Worm (Caenorhabditis elegans) whole organism, L2 larva: ENCODE data around the gene srw-135.

Experiments used
- F13H6.1 ChIP-seq: sonication (generic microtip); optimal IDR thresholded peaks from 2 replicates; lab custom pipeline; 2016; ENCODE audit warnings: missing genetic modification characterization, missing compliant biosample characterization
- blmp-1 ChIP-seq: sonication (generic microtip); optimal IDR thresholded peaks from 2 replicates; lab custom pipeline; 2017; ENCODE audit warnings: missing genetic modification characterization, mild to moderate bottlenecking, missing compliant biosample characterization, antibody characterized with exemption, moderate library complexity; ENCODE audit not compliant: insufficient read depth
- ceh-16 ChIP-seq: fragments of 150-350 bp; optimal IDR thresholded peaks from 2 replicates; lab custom pipeline; 2014; ENCODE audit warnings: missing biosample characterization, missing genetic modification characterization
- ceh-82 ChIP-seq: fragments of 150-350 bp; optimal IDR thresholded peaks from 2 replicates; lab custom pipeline; 2014; ENCODE audit warnings: missing biosample characterization, missing genetic modification characterization
- elt-3 ChIP-seq: sonication (generic microtip); optimal IDR thresholded peaks from 2 replicates; lab custom pipeline; 2017; ENCODE audit warnings: missing biosample characterization, missing genetic modification characterization
- fos-1 ChIP-seq: fragments of 150-350 bp; optimal IDR thresholded peaks from 2 replicates; lab custom pipeline; 2014; ENCODE audit warnings: missing biosample characterization, missing genetic modification characterization
- lin-39 ChIP-seq: fragments of 150-350 bp; optimal IDR thresholded peaks from 2 replicates; lab custom pipeline; 2014; ENCODE audit warnings: missing biosample characterization, missing genetic modification reagents, missing genetic modification characterization
- nhr-237 ChIP-seq: fragments of 150-350 bp; optimal IDR thresholded peaks from 2 replicates; lab custom pipeline; 2014; ENCODE audit warnings: missing biosample characterization, missing genetic modification characterization
- nhr-77 ChIP-seq: fragments of 150-350 bp; optimal IDR thresholded peaks from 2 replicates; lab custom pipeline; 2014; ENCODE audit warnings: missing biosample characterization, missing genetic modification characterization
- peb-1 ChIP-seq: fragments of 150-350 bp; optimal IDR thresholded peaks from 2 replicates; lab custom pipeline; 2014; ENCODE audit warnings: missing biosample characterization, missing genetic modification characterization
- ztf-11 ChIP-seq: sonication (generic microtip); optimal IDR thresholded peaks from 2 replicates; lab custom pipeline; 2017; ENCODE audit warnings: missing biosample characterization, missing genetic modification characterization
- ztf-4 ChIP-seq: fragments of 150-350 bp; optimal IDR thresholded peaks from 2 replicates; lab custom pipeline; 2014; ENCODE audit warnings: missing biosample characterization, missing genetic modification characterization

ce11 chrV:3046364-3046763 lies 35.1 kb upstream of the srw-135 start:
- TF ChIP-seq lin-39 (tag; lab: Kevin White, UChicago) = no peak
- TF ChIP-seq ztf-11 (tag; lab: Kevin White, UChicago) = no peak
- TF ChIP-seq elt-3 (tag; lab: Kevin White, UChicago) = no peak
- TF ChIP-seq peb-1 (tag; lab: Kevin White, UChicago) = no peak
- no peak for TF ChIP-seq ztf-4
- no peak for TF ChIP-seq nhr-237 (tag; lab: Kevin White, UChicago)
- TF ChIP-seq ceh-16 (tag; lab: Kevin White, UChicago) = no peak
- no peak for TF ChIP-seq F13H6.1 (tag; lab: Kevin White, UChicago)
- TF ChIP-seq nhr-77 (tag; lab: Kevin White, UChicago) = no peak
- no peak for TF ChIP-seq fos-1 (tag; lab: Kevin White, UChicago)
- no peak for TF ChIP-seq blmp-1
- TF ChIP-seq ceh-82 = no peak
